Worm (Caenorhabditis elegans): ENCODE measurements around the gene fbxb-3.

The fbxb-3 gene

ce11 chrIV:11857159-11857565 is 18.4 kb downstream of the fbxb-3 start (continued):
- TF ChIP-seq let-607 (tag; optimal IDR thresholded peaks at IDR 0.05), result no peak

ce11 chrIV:11858142-11858541 is 19.4 kb downstream of the fbxb-3 start, which contains the start of gene let-92:
let-92 (plus strand) TSS chrIV:11858442.
- TF ChIP-seq nfya-2 (GFP tag; IDR thresholded peaks at IDR 0.05), result no peak
- no peak for TF ChIP-seq B0035.1 (tag; optimal IDR thresholded peaks at IDR 0.05)
- no peak for TF ChIP-seq madf-6 (GFP tag; IDR thresholded peaks at IDR 0.05)
- TF ChIP-seq ceh-79 (tag; optimal IDR thresholded peaks at IDR 0.05), result no peak
- TF ChIP-seq zim-3 (tag; optimal IDR thresholded peaks at IDR 0.05), result no peak
- no peak for TF ChIP-seq ztf-25 (GFP tag; IDR thresholded peaks at IDR 0.05)
- no peak for TF ChIP-seq Y56A3A.18 (GFP tag; IDR thresholded peaks at IDR 0.05)
- TF ChIP-seq ztf-18 (tag; optimal IDR thresholded peaks at IDR 0.05), result no peak
- TF ChIP-seq mxl-1 (tag; optimal IDR thresholded peaks at IDR 0.05), result no peak
- TF ChIP-seq K12H6.12 (tag; optimal IDR thresholded peaks at IDR 0.05), result no peak
- TF ChIP-seq Y53F4B.3 (GFP tag; IDR thresholded peaks at IDR 0.05), result no peak
- TF ChIP-seq attf-6 (GFP tag; IDR thresholded peaks at IDR 0.05), result no peak
- TF ChIP-seq fkh-3 (tag; optimal IDR thresholded peaks at IDR 0.05), result no peak
- TF ChIP-seq ccch-3 (GFP tag; optimal IDR thresholded peaks at IDR 0.05), result no peak
- TF ChIP-seq lsy-27 (tag; optimal IDR thresholded peaks at IDR 0.05; ENCODE audit: borderline replicate concordance, insufficient read depth), result no peak
- no peak for TF ChIP-seq F33H1.4 (GFP tag; IDR thresholded peaks at IDR 0.05)
- no peak for TF ChIP-seq hmg-1.2 (GFP tag; IDR thresholded peaks at IDR 0.05)
- no peak for TF ChIP-seq D2030.7 (GFP tag; IDR thresholded peaks at IDR 0.05)
- TF ChIP-seq ZK185.1 (tag; optimal IDR thresholded peaks at IDR 0.05; ENCODE audit: poor library complexity, severe bottlenecking), result no peak
- TF ChIP-seq pbrm-1 (GFP tag; IDR thresholded peaks at IDR 0.05), result no peak

ce11 chrIV:11859995-11860605 is 21.3 kb downstream of the fbxb-3 start, which contains the start of gene mob-1:
mob-1 (plus strand) TSS chrIV:11860555.
- TF ChIP-seq egl-18 (GFP tag; IDR thresholded peaks at IDR 0.05) (no peak), Y53F4B.3 (GFP tag; IDR thresholded peaks at IDR 0.05) (no peak), K12H6.12 (tag; optimal IDR thresholded peaks at IDR 0.05) (no peak), Y67H2A.10 (GFP tag; conservative IDR thresholded peaks at IDR 0.05) (no peak), zfh-2 (GFP tag; conservative IDR thresholded peaks at IDR 0.05) (no peak), xnd-1 (tag; optimal IDR thresholded peaks at IDR 0.05) (no peak), pha-4 (tag; optimal IDR thresholded peaks at IDR 0.05) (no peak), F49E8.2 (tag; optimal IDR thresholded peaks at IDR 0.05; ENCODE audit: insufficient read depth) (no peak), B0336.3 (GFP tag; IDR thresholded peaks at IDR 0.05) (peak; percentile 75), tlf-1 (GFP tag; optimal IDR thresholded peaks at IDR 0.05) (no peak), cebp-2 (GFP tag; IDR thresholded peaks at IDR 0.05) (no peak), nhr-80 (tag; optimal IDR thresholded peaks at IDR 0.05) (no peak), zim-3 (tag; optimal IDR thresholded peaks at IDR 0.05) (no peak), nhr-179 (tag; optimal IDR thresholded peaks at IDR 0.05) (no peak), sdz-38 (tag; optimal IDR thresholded peaks at IDR 0.05) (no peak), snpc-1.1 (tag; optimal IDR thresholded peaks at IDR 0.05; ENCODE audit: insufficient read depth) (no peak), ama-1 (optimal IDR thresholded peaks at IDR 0.05) (no peak), ama-1 (GFP tag; optimal IDR thresholded peaks at IDR 0.05) (no peak), repo-1 (tag; optimal IDR thresholded peaks at IDR 0.05) (peak; percentile 46), ztf-6 (GFP tag; IDR thresholded peaks at IDR 0.05) (no peak), nfya-1 (tag; optimal IDR thresholded peaks at IDR 0.05; ENCODE audit: borderline replicate concordance, insufficient read depth) (no peak), ceh-58 (GFP tag; IDR thresholded peaks at IDR 0.05) (no peak), hmg-1.2 (GFP tag; IDR thresholded peaks at IDR 0.05) (peak; percentile 28; the same call in 1 of the 2 replicates), Y95B8A.8 (GFP tag; IDR thresholded peaks at IDR 0.05) (no peak), lin-35 (GFP tag; optimal IDR thresholded peaks at IDR 0.05) (no peak), snpc-3.4 (tag; optimal IDR thresholded peaks at IDR 0.05) (no peak), lag-1 (GFP tag; IDR thresholded peaks at IDR 0.05) (no peak), mxl-1 (tag; optimal IDR thresholded peaks at IDR 0.05) (no peak), F39B2.1 (GFP tag; IDR thresholded peaks at IDR 0.05) (0 out of 2 replicates have a peak, but pooled peaks have one; percentile 48)
